Worm (Caenorhabditis elegans) whole organism, L2 larva: ENCODE data around the gene T03G11.9.

Experiments
- elt-3 ChIP-seq: sonication (generic microtip); optimal IDR thresholded peaks from 2 replicates; lab custom pipeline; 2017; ENCODE audit warnings: missing biosample characterization, missing genetic modification characterization
- nhr-12 ChIP-seq: fragments of 150-350 bp; optimal IDR thresholded peaks from 2 replicates; lab custom pipeline; 2014; ENCODE audit warnings: missing biosample characterization, missing genetic modification characterization
- nhr-23 ChIP-seq: fragments of 150-350 bp; optimal IDR thresholded peaks from 2 replicates; lab custom pipeline; 2014; ENCODE audit warnings: missing biosample characterization, missing genetic modification reagents, missing genetic modification characterization

DNA sequence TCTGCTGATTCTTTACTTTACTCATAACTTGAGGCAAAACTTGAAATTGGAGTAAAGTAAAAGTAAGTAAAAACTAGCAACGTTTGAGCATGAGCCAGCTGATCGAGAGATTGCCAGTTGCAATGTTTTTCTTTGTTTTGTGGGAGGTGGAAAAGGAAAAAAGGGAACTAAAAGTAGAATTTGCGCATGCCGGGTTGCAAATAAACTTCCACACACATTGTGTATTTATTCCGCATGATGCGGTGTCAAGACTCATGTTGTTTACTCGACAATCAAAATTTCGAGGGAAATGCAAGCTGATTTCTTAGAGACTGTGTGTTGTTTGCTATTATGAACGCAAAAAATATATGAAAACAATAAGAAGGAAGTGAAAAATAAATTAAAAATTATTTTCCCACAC is 41.6 kb upstream of the T03G11.9 start:
- TF ChIP-seq nhr-12 (tag; lab: Kevin White, UChicago) = no peak
- TF ChIP-seq nhr-23 (tag; lab: Kevin White, UChicago) = no peak
- no peak for TF ChIP-seq elt-3 (tag; lab: Kevin White, UChicago)
